Worm (Caenorhabditis elegans): ENCODE data around the gene Y110A2AL.7.

Gene Y110A2AL.7

DNA sequence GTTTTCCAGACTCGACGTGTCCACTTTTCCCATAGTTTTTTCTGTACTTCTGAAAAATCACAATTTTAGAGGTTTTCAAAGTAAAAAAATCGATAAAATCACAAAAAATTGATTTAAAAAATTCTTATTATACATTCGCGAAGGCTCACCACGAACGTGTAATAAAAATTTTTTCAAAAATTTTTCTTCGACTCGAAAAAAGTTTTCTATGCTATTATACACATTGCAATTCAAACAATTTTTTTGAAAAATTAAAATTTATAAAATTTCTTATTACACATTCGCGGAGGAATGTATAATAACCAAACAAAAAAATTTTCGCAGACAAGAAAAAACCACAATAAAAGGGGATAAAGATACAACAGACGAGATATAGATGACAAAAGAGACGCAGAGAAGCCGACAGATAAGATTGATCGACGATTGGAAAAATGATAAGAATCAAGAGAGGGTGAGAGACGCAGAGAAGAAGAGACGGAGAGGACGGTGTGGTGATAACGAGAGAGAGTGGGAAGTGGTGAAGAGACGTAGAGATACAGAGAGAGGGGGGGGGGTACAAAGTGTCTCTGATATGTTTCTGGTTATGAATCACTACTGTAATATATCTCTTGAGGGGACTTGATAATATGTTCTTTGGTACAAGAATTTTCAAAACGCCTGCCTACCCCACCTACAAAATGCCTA is 42.3 kb downstream of the Y110A2AL.7 start, which contains the start of gene nhr-119 (continued):
- TF ChIP-seq lin-29 (GFP tag; IDR thresholded peaks at IDR 0.05): no peak
- peak; percentile 68 for TF ChIP-seq mes-2 (tag; optimal IDR thresholded peaks at IDR 0.05; ENCODE audit: poor library complexity, severe bottlenecking)
- peak; percentile 70 for TF ChIP-seq ceh-20 (GFP tag; IDR thresholded peaks at IDR 0.05)
- no peak for TF ChIP-seq ceh-32 (tag; optimal IDR thresholded peaks at IDR 0.05; ENCODE audit: poor library complexity)
- TF ChIP-seq cey-2 (tag; optimal IDR thresholded peaks at IDR 0.05; ENCODE audit: borderline replicate concordance, insufficient read depth): peak; percentile 51
- peak; percentile 65 for TF ChIP-seq pha-4 (GFP tag; IDR thresholded peaks at IDR 0.05)
- no peak for TF ChIP-seq pha-4 (tag; optimal IDR thresholded peaks at IDR 0.05)
- TF ChIP-seq zag-1 (tag; optimal IDR thresholded peaks at IDR 0.05): no peak
- peak in 1 of 2 experiments; percentile 15 for TF ChIP-seq daf-16 (GFP tag; optimal IDR thresholded peaks at IDR 0.05)
- TF ChIP-seq daf-16 (tag; optimal IDR thresholded peaks at IDR 0.05): peak; percentile 37
- no peak for TF ChIP-seq zip-11 (GFP tag; IDR thresholded peaks at IDR 0.05)
- peak; percentile 19 for TF ChIP-seq ceh-28 (tag; optimal IDR thresholded peaks at IDR 0.05)
- TF ChIP-seq Y48G9A.11 (GFP tag; IDR thresholded peaks at IDR 0.05): no peak
- TF ChIP-seq nhr-42 (GFP tag; IDR thresholded peaks at IDR 0.05): no peak
- TF ChIP-seq Y75B8A.6 (GFP tag; IDR thresholded peaks at IDR 0.05): no peak
- TF ChIP-seq F26F4.8 (GFP tag; conservative IDR thresholded peaks at IDR 0.05): no peak
- TF ChIP-seq D1046.2 (GFP tag; IDR thresholded peaks at IDR 0.05): no peak
- peak; percentile 83 for TF ChIP-seq tra-1 (GFP tag; IDR thresholded peaks at IDR 0.05)
- TF ChIP-seq Y5F2A.4 (GFP tag; optimal IDR thresholded peaks at IDR 0.05): no peak
- peak; percentile 59 for TF ChIP-seq hmg-1.1 (GFP tag; IDR thresholded peaks at IDR 0.05)
- no peak for TF ChIP-seq skn-1 (tag; optimal IDR thresholded peaks at IDR 0.05)
- TF ChIP-seq dve-1 (tag; optimal IDR thresholded peaks at IDR 0.05; ENCODE audit: insufficient read depth): peak; percentile 96
- TF ChIP-seq lsy-2 (tag; optimal IDR thresholded peaks at IDR 0.05): peak in 1 of 2 experiments; percentile 76
- no peak for TF ChIP-seq set-16 (GFP tag; IDR thresholded peaks at IDR 0.05)
- TF ChIP-seq ces-1 (GFP tag; optimal IDR thresholded peaks at IDR 0.05): no peak
- no peak for TF ChIP-seq daf-8 (GFP tag; IDR thresholded peaks at IDR 0.05)
- TF ChIP-seq zfp-3 (GFP tag; conservative IDR thresholded peaks at IDR 0.05): no peak
- no peak for TF ChIP-seq attf-4 (tag; optimal IDR thresholded peaks at IDR 0.05)
- TF ChIP-seq unc-62 (GFP tag; optimal IDR thresholded peaks at IDR 0.05 in 1 of 2): peak in 1 of 2 experiments; percentile 68
- no peak for TF ChIP-seq unc-62 (tag; optimal IDR thresholded peaks at IDR 0.05)
- no peak for TF ChIP-seq ctbp-1 (GFP tag; IDR thresholded peaks at IDR 0.05)
- no peak for TF ChIP-seq lim-7 (GFP tag; IDR thresholded peaks at IDR 0.05)
- peak; percentile 64 for TF ChIP-seq aha-1 (tag)
- no peak for TF ChIP-seq lir-3 (tag; optimal IDR thresholded peaks at IDR 0.05)
- TF ChIP-seq mdl-1 (tag; optimal IDR thresholded peaks at IDR 0.05): peak; percentile 11 to 81
- TF ChIP-seq lin-13 (GFP tag; optimal IDR thresholded peaks at IDR 0.05): peak; percentile 6
- no peak for TF ChIP-seq T20F7.1 (GFP tag; optimal IDR thresholded peaks at IDR 0.05)
- no peak for TF ChIP-seq sdz-12 (GFP tag; optimal IDR thresholded peaks at IDR 0.05)

DNA sequence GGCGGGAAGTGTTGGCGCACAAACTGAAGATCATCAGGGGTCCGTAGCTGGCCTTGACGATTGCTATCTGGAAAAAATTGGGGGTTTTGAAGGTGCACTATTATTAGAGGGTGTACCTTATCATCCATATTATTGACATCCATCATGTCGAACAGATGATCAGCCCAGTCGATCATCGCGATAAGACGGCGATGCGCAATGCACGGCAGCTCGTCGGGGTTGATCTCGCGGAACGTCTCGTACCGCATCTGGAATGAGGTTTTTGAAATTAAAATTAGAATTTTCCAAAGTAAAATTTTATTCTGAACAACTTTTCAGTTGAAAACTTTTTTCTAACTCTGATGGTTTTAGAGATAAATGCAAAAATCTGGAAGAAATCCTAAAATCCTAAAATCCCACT is 45.0 kb downstream of the Y110A2AL.7 start:
- TF ChIP-seq ceh-62 (tag; optimal IDR thresholded peaks at IDR 0.05): no peak
- TF ChIP-seq sdz-12 (GFP tag; optimal IDR thresholded peaks at IDR 0.05): no peak
- TF ChIP-seq nhr-28 (tag; optimal IDR thresholded peaks at IDR 0.05): no peak
- peak; percentile 79 for TF ChIP-seq aha-1 (tag)
- TF ChIP-seq Y75B8A.6 (GFP tag; IDR thresholded peaks at IDR 0.05): no peak
- TF ChIP-seq nhr-48 (tag; optimal IDR thresholded peaks at IDR 0.05): no peak
